Worm (Caenorhabditis elegans) whole organism, mixed stage, embryonic: ENCODE results near the gene nas-4.

Experiments
- M03D4.4 ChIP-seq: sonication (generic microtip); optimal IDR thresholded peaks from 2 replicates; lab custom pipeline; 2017; ENCODE audit warnings: mild to moderate bottlenecking, missing genetic modification characterization, missing compliant biosample characterization
- bed-3 ChIP-seq: fragments of 200-800 bp; sonication (Bioruptor generic); optimal IDR thresholded peaks from 3 replicates; lab custom pipeline; 2018; ENCODE audit warnings: mild to moderate bottlenecking, missing genetic modification characterization, moderate library complexity, missing compliant biosample characterization
- blmp-1 ChIP-seq: fragments of 150-350 bp; optimal IDR thresholded peaks from 2 replicates; lab custom pipeline; 2014; ENCODE audit warnings: missing biosample characterization, missing genetic modification characterization
- ceh-39 ChIP-seq: fragments of 150-350 bp; optimal IDR thresholded peaks from 2 replicates; lab custom pipeline; 2014; ENCODE audit warnings: missing biosample characterization, missing genetic modification characterization
- ceh-43 ChIP-seq: fragments of 200-800 bp; sonication (Bioruptor generic); optimal IDR thresholded peaks from 2 replicates; lab custom pipeline; 2018; ENCODE audit warnings: mild to moderate bottlenecking, missing genetic modification characterization, moderate library complexity, missing compliant biosample characterization
- ceh-83 ChIP-seq: fragments of 200-800 bp; sonication (Bioruptor generic); optimal IDR thresholded peaks from 2 replicates; lab custom pipeline; 2018; ENCODE audit warnings: mild to moderate bottlenecking, missing genetic modification characterization, missing compliant biosample characterization
- ces-1 ChIP-seq: fragments of 150-350 bp; optimal IDR thresholded peaks from 2 replicates; lab custom pipeline; 2014; ENCODE audit warnings: missing biosample characterization, missing genetic modification reagents, missing genetic modification characterization
- cnd-1 ChIP-seq: fragments of 200-800 bp; sonication (Bioruptor generic); optimal IDR thresholded peaks from 2 replicates; lab custom pipeline; 2018; ENCODE audit warnings: mild to moderate bottlenecking, missing genetic modification characterization, missing compliant biosample characterization
- drap-1 ChIP-seq: fragments of 200-800 bp; sonication (Bioruptor generic); optimal IDR thresholded peaks from 3 replicates; lab custom pipeline; 2018; ENCODE audit warnings: mild to moderate bottlenecking, missing genetic modification characterization, missing compliant biosample characterization
- elt-1 ChIP-seq: sonication (generic microtip); optimal IDR thresholded peaks from 2 replicates; lab custom pipeline; 2017; ENCODE audit warnings: missing genetic modification characterization, mild to moderate bottlenecking, missing compliant biosample characterization, antibody characterized with exemption, moderate library complexity, borderline replicate concordance; ENCODE audit not compliant: insufficient read depth
- elt-3 ChIP-seq: fragments of 150-350 bp; optimal IDR thresholded peaks from 2 replicates; lab custom pipeline; 2014; ENCODE audit warnings: missing biosample characterization, missing genetic modification characterization
- flh-1 ChIP-seq: fragments of 200-800 bp; sonication (Bioruptor generic); optimal IDR thresholded peaks from 2 replicates; lab custom pipeline; 2018; ENCODE audit warnings: mild to moderate bottlenecking, missing genetic modification characterization, moderate library complexity, missing compliant biosample characterization
- ham-2 ChIP-seq: fragments of 200-800 bp; sonication (Bioruptor generic); optimal IDR thresholded peaks from 2 replicates; lab custom pipeline; 2018; ENCODE audit warnings: mild to moderate bottlenecking, missing genetic modification characterization, missing compliant biosample characterization
- hlh-1 ChIP-seq: fragments of 150-350 bp; optimal IDR thresholded peaks from 2 replicates; lab custom pipeline; 2014; ENCODE audit warnings: missing biosample characterization, missing genetic modification reagents, missing genetic modification characterization
- lin-13 ChIP-seq: fragments of 150-350 bp; optimal IDR thresholded peaks from 2 replicates; lab custom pipeline; 2014; ENCODE audit warnings: missing biosample characterization, missing genetic modification characterization
- lin-32 ChIP-seq: fragments of 200-800 bp; sonication (Bioruptor generic); optimal IDR thresholded peaks from 2 replicates; lab custom pipeline; 2018; ENCODE audit warnings: mild to moderate bottlenecking, missing genetic modification characterization, missing compliant biosample characterization
- lsy-2 ChIP-seq: fragments of 150-350 bp; optimal IDR thresholded peaks from 2 replicates; lab custom pipeline; 2014; ENCODE audit warnings: missing biosample characterization, missing genetic modification characterization
- mab-5 ChIP-seq: fragments of 150-350 bp; optimal IDR thresholded peaks from 2 replicates; lab custom pipeline; 2014; ENCODE audit warnings: missing biosample characterization, missing genetic modification characterization
- mep-1 ChIP-seq: fragments of 150-350 bp; optimal IDR thresholded peaks from 2 replicates; lab custom pipeline; 2017; ENCODE audit warnings: missing biosample characterization, missing genetic modification reagents, missing genetic modification characterization, inconsistent platforms
- mls-2 ChIP-seq: sonication (generic microtip); optimal IDR thresholded peaks from 2 replicates; lab custom pipeline; 2016; ENCODE audit warnings: mild to moderate bottlenecking, missing genetic modification characterization, moderate library complexity, missing compliant biosample characterization
- nhr-12 ChIP-seq: fragments of 150-350 bp; optimal IDR thresholded peaks from 2 replicates; lab custom pipeline; 2014; ENCODE audit warnings: missing biosample characterization, missing genetic modification characterization
- nhr-2 ChIP-seq: fragments of 150-350 bp; optimal IDR thresholded peaks from 2 replicates; lab custom pipeline; 2014; ENCODE audit warnings: missing biosample characterization, missing genetic modification characterization
- nhr-237 ChIP-seq: fragments of 150-350 bp; optimal IDR thresholded peaks from 2 replicates; lab custom pipeline; 2014; ENCODE audit warnings: missing biosample characterization, missing genetic modification characterization
- nhr-28 ChIP-seq: fragments of 150-350 bp; optimal IDR thresholded peaks from 2 replicates; lab custom pipeline; 2014; ENCODE audit warnings: missing biosample characterization, missing genetic modification characterization
- nhr-76 ChIP-seq: sonication (generic microtip); optimal IDR thresholded peaks from 2 replicates; lab custom pipeline; 2017; ENCODE audit warnings: missing biosample characterization, missing genetic modification characterization
- pha-4 ChIP-seq: fragments of 150-350 bp; optimal IDR thresholded peaks from 2 replicates; lab custom pipeline; 2018; ENCODE audit warnings: missing biosample characterization, missing genetic modification reagents, missing genetic modification characterization
- sem-2 ChIP-seq: fragments of 200-800 bp; sonication (Bioruptor generic); optimal IDR thresholded peaks from 2 replicates; lab custom pipeline; 2018; ENCODE audit warnings: mild to moderate bottlenecking, missing genetic modification characterization, missing compliant biosample characterization
- snpc-4 ChIP-seq: fragments of 150-350 bp; optimal IDR thresholded peaks from 2 replicates; lab custom pipeline; 2014; ENCODE audit warnings: missing biosample characterization, missing genetic modification characterization
- sptf-1 ChIP-seq: sonication (generic microtip); optimal IDR thresholded peaks from 2 replicates; lab custom pipeline; 2017; ENCODE audit warnings: mild to moderate bottlenecking, missing genetic modification characterization, moderate library complexity, missing compliant biosample characterization
- tbx-8 ChIP-seq: fragments of 200-800 bp; sonication (Bioruptor generic); optimal IDR thresholded peaks from 2 replicates; lab custom pipeline; 2018; ENCODE audit warnings: mild to moderate bottlenecking, missing genetic modification characterization, moderate library complexity, missing compliant biosample characterization
- unc-120 ChIP-seq: sonication (generic microtip); optimal IDR thresholded peaks from 2 replicates; lab custom pipeline; 2017; ENCODE audit warnings: missing genetic modification characterization, missing compliant biosample characterization; ENCODE audit not compliant: poor library complexity, severe bottlenecking
- unc-62 ChIP-seq: fragments of 150-350 bp; optimal IDR thresholded peaks from 2 replicates; lab custom pipeline; 2014; ENCODE audit warnings: missing biosample characterization, missing genetic modification reagents, missing genetic modification characterization
- zip-8 ChIP-seq: fragments of 150-350 bp; optimal IDR thresholded peaks from 2 replicates; lab custom pipeline; 2014; ENCODE audit warnings: missing biosample characterization, missing genetic modification characterization
- ztf-11 ChIP-seq: fragments of 150-350 bp; optimal IDR thresholded peaks from 2 replicates; lab custom pipeline; 2014; ENCODE audit warnings: missing biosample characterization, missing genetic modification characterization

nas-4 gene

ce11 chrIII:6380472-6380871 lies 35.0 kb downstream of the nas-4 start, which contains the start of gene C16A3.5:
TSS of gene C16A3.5 (plus strand) at chrIII:6380772.
- no peak for TF ChIP-seq cnd-1 (tag; lab: Kevin White, UChicago)
- TF ChIP-seq ceh-43 (GFP tag; lab: Kevin White, UChicago), result no peak
- TF ChIP-seq unc-62, result no peak
- no peak for TF ChIP-seq flh-1 (GFP tag; lab: Kevin White, UChicago)
- no peak for TF ChIP-seq blmp-1
- TF ChIP-seq snpc-4, result no peak
- no peak for TF ChIP-seq tbx-8 (GFP tag; lab: Kevin White, UChicago)
- TF ChIP-seq unc-120, result no peak

- TF ChIP-seq flh-1 (GFP tag; lab: Kevin White, UChicago) (no peak), sptf-1 (peak; percentile 28), ceh-39 (tag; lab: Kevin White, UChicago) (no peak), ceh-83 (GFP tag; lab: Kevin White, UChicago) (no peak), nhr-76 (tag; lab: Kevin White, UChicago) (no peak), unc-62 (no peak), elt-3 (tag; lab: Kevin White, UChicago) (no peak), zip-8 (tag; lab: Kevin White, UChicago) (no peak), lin-32 (no peak), bed-3 (GFP tag; lab: Kevin White, UChicago) (no peak), pha-4 (no peak), lsy-2 (tag; lab: Kevin White, UChicago) (peak; percentile 37), mls-2 (tag; lab: Kevin White, UChicago) (no peak), snpc-4 (no peak), unc-120 (peak; percentile 40), tbx-8 (GFP tag; lab: Kevin White, UChicago) (no peak)
Observed at ce11 chrIII:6379129-6379528, 36.3 kb downstream of the nas-4 start, which contains the start of gene C16A3.6. TSS of gene C16A3.6 (plus strand) at chrIII:6379212.

ce11 chrIII:6374947-6375415 lies 40.5 kb downstream of the nas-4 start, which contains the start of the genes rps-13 and nfx-1:
TSS of gene rps-13 (minus strand) at chrIII:6374997.
TSS of gene nfx-1 (plus strand) at chrIII:6375379.
- TF ChIP-seq elt-1 (tag; lab: Kevin White, UChicago), result no peak
- TF ChIP-seq ceh-39 (tag; lab: Kevin White, UChicago), result peak; percentile 30
- TF ChIP-seq sem-2 (GFP tag; lab: Kevin White, UChicago), result no peak
- peak; percentile 93 for TF ChIP-seq mep-1 (tag; lab: Kevin White, UChicago)
- TF ChIP-seq snpc-4, result no peak
- TF ChIP-seq hlh-1 (tag; lab: Kevin White, UChicago), result peak; percentile 65
- TF ChIP-seq lsy-2 (tag; lab: Kevin White, UChicago), result peak; percentile 98
- TF ChIP-seq tbx-8 (GFP tag; lab: Kevin White, UChicago), result no peak
- TF ChIP-seq pha-4, result peak; percentile 88
- TF ChIP-seq elt-3 (tag; lab: Kevin White, UChicago), result no peak
- TF ChIP-seq ham-2 (GFP tag; lab: Kevin White, UChicago), result peak; percentile 34
- TF ChIP-seq lin-13 (tag; lab: Kevin White, UChicago), result peak; percentile 68
- peak; percentile 2 for TF ChIP-seq drap-1 (GFP tag; lab: Kevin White, UChicago)
- no peak for TF ChIP-seq M03D4.4 (tag; lab: Kevin White, UChicago)
- peak; percentile 20 for TF ChIP-seq mls-2 (tag; lab: Kevin White, UChicago)
- peak; percentile 72 for TF ChIP-seq unc-120
- peak; percentile 59 for TF ChIP-seq nhr-237 (tag; lab: Kevin White, UChicago)
- no peak for TF ChIP-seq unc-62
- TF ChIP-seq lin-32, result no peak
- no peak for TF ChIP-seq ces-1 (GFP tag; lab: Kevin White, UChicago)
- no peak for TF ChIP-seq bed-3 (GFP tag; lab: Kevin White, UChicago)
- no peak for TF ChIP-seq nhr-28 (tag; lab: Kevin White, UChicago)
- peak; percentile 56 for TF ChIP-seq nhr-2 (tag; lab: Kevin White, UChicago)

ce11 chrIII:6373850-6374474 lies 41.5 kb downstream of the nas-4 start:
- TF ChIP-seq sptf-1, result no peak
- no peak for TF ChIP-seq nhr-12 (tag; lab: Kevin White, UChicago)
- TF ChIP-seq unc-120, result no peak
- no peak for TF ChIP-seq pha-4
- TF ChIP-seq cnd-1 (tag; lab: Kevin White, UChicago), result no peak
- no peak for TF ChIP-seq elt-3 (tag; lab: Kevin White, UChicago)
- no peak for TF ChIP-seq blmp-1
- TF ChIP-seq drap-1 (GFP tag; lab: Kevin White, UChicago), result no peak
- TF ChIP-seq ztf-11 (tag; lab: Kevin White, UChicago), result no peak
- no peak for TF ChIP-seq nhr-237 (tag; lab: Kevin White, UChicago)
- TF ChIP-seq flh-1 (GFP tag; lab: Kevin White, UChicago), result no peak
- TF ChIP-seq nhr-28 (tag; lab: Kevin White, UChicago), result no peak
- no peak for TF ChIP-seq nhr-76 (tag; lab: Kevin White, UChicago)
- TF ChIP-seq lin-13 (tag; lab: Kevin White, UChicago), result no peak
- no peak for TF ChIP-seq mab-5 (tag; lab: Kevin White, UChicago)
- TF ChIP-seq sem-2 (GFP tag; lab: Kevin White, UChicago), result no peak
- TF ChIP-seq hlh-1 (tag; lab: Kevin White, UChicago), result no peak
